Fruit fly (Drosophila melanogaster): ENCODE data around the gene Pos.

The Pos gene

DNA sequence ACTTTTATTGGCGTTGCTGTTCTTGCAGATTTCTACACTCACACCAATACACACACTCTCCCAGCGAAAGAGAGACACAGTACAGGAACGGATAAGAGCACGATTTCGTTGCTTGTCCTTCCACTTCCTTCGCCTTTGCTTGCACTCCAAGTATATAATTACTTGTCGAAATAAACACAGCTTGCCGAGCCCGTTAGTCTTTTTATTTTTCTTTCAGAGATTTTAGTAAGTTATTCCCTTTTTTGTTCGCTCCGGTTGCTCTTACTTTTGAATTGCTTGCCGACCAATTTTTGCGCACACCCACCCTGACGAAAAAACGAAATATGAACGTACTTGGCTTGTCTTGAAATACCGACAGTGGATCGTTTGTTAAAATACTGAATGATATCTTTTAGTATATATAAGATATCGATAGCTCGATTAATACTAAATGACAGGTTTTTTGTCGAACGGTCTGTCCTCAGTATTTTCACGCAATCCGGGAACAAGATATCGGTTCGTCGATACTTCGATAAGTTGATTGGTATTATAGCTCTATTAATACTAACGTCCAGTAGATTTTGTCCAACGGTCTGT is 30.1 kb downstream of the Pos start, which contains the start of gene Map205 (continued):
- TF ChIP-seq grn (GFP tag; optimal IDR thresholded peaks at IDR 0.05) (peak; percentile 9), CG10431 (GFP tag; optimal IDR thresholded peaks at IDR 0.05) (peak; percentile 23), Antp (GFP tag; optimal IDR thresholded peaks at IDR 0.05) (no peak), Ssrp (tag; optimal IDR thresholded peaks at IDR 0.05) (no peak), CG7987 (GFP tag; optimal IDR thresholded peaks at IDR 0.05) (peak; percentile 16), D (optimal IDR thresholded peaks at IDR 0.05) (no peak), D (GFP tag; optimal IDR thresholded peaks at IDR 0.05) (no peak), MESR4 (GFP tag; optimal IDR thresholded peaks at IDR 0.05) (peak; percentile 86), CG14710 (tag; optimal IDR thresholded peaks at IDR 0.05) (peak; percentile 80), psq (GFP tag; optimal IDR thresholded peaks at IDR 0.05) (peak; percentile 5), Nf-YB (GFP tag; optimal IDR thresholded peaks at IDR 0.05) (peak; percentile 26), sc (optimal IDR thresholded peaks at IDR 0.05) (no peak), sc (GFP tag; optimal IDR thresholded peaks at IDR 0.05) (no peak), Spps (tag; optimal IDR thresholded peaks at IDR 0.05) (peak; percentile 44), NFAT (GFP tag; IDR thresholded peaks at IDR 0.05) (no peak), Hmx (GFP tag; optimal IDR thresholded peaks at IDR 0.05) (no peak), Lhr (GFP tag; optimal IDR thresholded peaks at IDR 0.05) (peak; percentile 98), peb (GFP tag; IDR thresholded peaks at IDR 0.05) (no peak), bigmax (GFP tag; optimal IDR thresholded peaks at IDR 0.05) (peak; percentile 3), Myb (GFP tag; optimal IDR thresholded peaks at IDR 0.05) (peak; percentile 67), stwl (tag; optimal IDR thresholded peaks at IDR 0.05) (peak; percentile 98), CG18476 (GFP tag; optimal IDR thresholded peaks at IDR 0.05) (no peak), CG9215 (GFP tag; IDR thresholded peaks at IDR 0.05) (no peak), D19B (GFP tag; optimal IDR thresholded peaks at IDR 0.05) (no peak), CG17612 (GFP tag; IDR thresholded peaks at IDR 0.05) (no peak), sqz (GFP tag; optimal IDR thresholded peaks at IDR 0.05) (peak; percentile 18), CG4854 (GFP tag; optimal IDR thresholded peaks at IDR 0.05) (peak; percentile 0), sd (tag; optimal IDR thresholded peaks at IDR 0.05) (no peak), CG17829 (tag; optimal IDR thresholded peaks at IDR 0.05) (peak; percentile 73), onecut (GFP tag; IDR thresholded peaks at IDR 0.05) (no peak), pan (optimal IDR thresholded peaks at IDR 0.05) (no peak), pan (GFP tag; optimal IDR thresholded peaks at IDR 0.05 in 1 of 2, IDR thresholded peaks at IDR 0.05 in 1 of 2) (no peak), yki (optimal IDR thresholded peaks at IDR 0.05) (no peak), CG8290 (GFP tag; optimal IDR thresholded peaks at IDR 0.05) (peak; percentile 9), CG8290 (tag; optimal IDR thresholded peaks at IDR 0.05) (peak in 1 of 2 experiments; percentile 84), HHEX (GFP tag; optimal IDR thresholded peaks at IDR 0.05) (no peak), CG32772 (GFP tag; IDR thresholded peaks at IDR 0.05) (no peak), oc (tag; optimal IDR thresholded peaks at IDR 0.05) (peak; percentile 45), CG6854 (GFP tag; optimal IDR thresholded peaks at IDR 0.05) (no peak), danr (GFP tag; IDR thresholded peaks at IDR 0.05) (no peak), CG31441 (GFP tag; IDR thresholded peaks at IDR 0.05) (no peak), CG15601 (tag; optimal IDR thresholded peaks at IDR 0.05) (peak; percentile 77), Atf3 (GFP tag; optimal IDR thresholded peaks at IDR 0.05) (no peak), grau (tag; optimal IDR thresholded peaks at IDR 0.05) (peak; percentile 49), CG4707 (GFP tag; optimal IDR thresholded peaks at IDR 0.05) (no peak), trem (tag; optimal IDR thresholded peaks at IDR 0.05) (peak; percentile 89), dmrt11E (tag; optimal IDR thresholded peaks at IDR 0.05) (no peak), Dp (GFP tag; optimal IDR thresholded peaks at IDR 0.05) (peak; percentile 79), CG43689 (GFP tag; IDR thresholded peaks at IDR 0.05) (no peak), Dfd (GFP tag; optimal IDR thresholded peaks at IDR 0.05) (no peak), Taf1 (GFP tag; IDR thresholded peaks at IDR 0.05) (no peak), Vsx1 (GFP tag; optimal IDR thresholded peaks at IDR 0.05) (no peak)
